Worm (Caenorhabditis elegans) whole organism, L2 larva: ENCODE measurements around the gene C18D4.12.

Experiments used
- F13H6.1 ChIP-seq: sonication (generic microtip); optimal IDR thresholded peaks from 2 replicates; lab custom pipeline; 2016; ENCODE audit warnings: missing genetic modification characterization, missing compliant biosample characterization
- R02D3.7 ChIP-seq: fragments of 150-350 bp; optimal IDR thresholded peaks from 2 replicates; lab custom pipeline; 2014; ENCODE audit warnings: missing biosample characterization, missing genetic modification characterization
- ZK546.5 ChIP-seq: sonication (generic microtip); optimal IDR thresholded peaks from 2 replicates; lab custom pipeline; 2017; ENCODE audit warnings: missing biosample characterization, missing genetic modification characterization
- alr-1 ChIP-seq: fragments of 150-350 bp; optimal IDR thresholded peaks from 2 replicates; lab custom pipeline; 2014; ENCODE audit warnings: missing biosample characterization, missing genetic modification characterization
- aly-2 ChIP-seq: fragments of 150-350 bp; optimal IDR thresholded peaks from 2 replicates; lab custom pipeline; 2014; ENCODE audit warnings: missing biosample characterization, missing genetic modification characterization
- ama-1 ChIP-seq: fragments of 150-350 bp; optimal IDR thresholded peaks from 2 replicates; lab custom pipeline; 2018; ENCODE audit warnings: inconsistent platforms
- blmp-1 ChIP-seq: sonication (generic microtip); optimal IDR thresholded peaks from 2 replicates; lab custom pipeline; 2017; ENCODE audit warnings: missing genetic modification characterization, mild to moderate bottlenecking, missing compliant biosample characterization, antibody characterized with exemption, moderate library complexity; ENCODE audit not compliant: insufficient read depth
- ceh-16 ChIP-seq: fragments of 150-350 bp; optimal IDR thresholded peaks from 2 replicates; lab custom pipeline; 2014; ENCODE audit warnings: missing biosample characterization, missing genetic modification characterization
- crh-2 ChIP-seq: sonication (generic microtip); optimal IDR thresholded peaks from 2 replicates; lab custom pipeline; 2017; ENCODE audit warnings: missing biosample characterization, missing genetic modification characterization
- dmd-4 ChIP-seq: sonication (generic microtip); optimal IDR thresholded peaks from 2 replicates; lab custom pipeline; 2017; ENCODE audit warnings: missing biosample characterization, missing genetic modification characterization
- egl-27 ChIP-seq: sonication (generic microtip); optimal IDR thresholded peaks from 3 replicates; lab custom pipeline; 2017; ENCODE audit warnings: missing biosample characterization, missing genetic modification reagents, missing genetic modification characterization
- elt-1 ChIP-seq: fragments of 150-350 bp; optimal IDR thresholded peaks from 2 replicates; lab custom pipeline; 2014; ENCODE audit warnings: missing biosample characterization, missing genetic modification characterization
- elt-3 ChIP-seq: sonication (generic microtip); optimal IDR thresholded peaks from 2 replicates; lab custom pipeline; 2017; ENCODE audit warnings: missing biosample characterization, missing genetic modification characterization
- fos-1 ChIP-seq: fragments of 150-350 bp; optimal IDR thresholded peaks from 2 replicates; lab custom pipeline; 2014; ENCODE audit warnings: missing biosample characterization, missing genetic modification characterization
- gmeb-1 ChIP-seq: fragments of 150-350 bp; optimal IDR thresholded peaks from 2 replicates; lab custom pipeline; 2014; ENCODE audit warnings: missing biosample characterization, missing genetic modification characterization
- lin-11 ChIP-seq: fragments of 150-350 bp; sonication (generic microtip); optimal IDR thresholded peaks from 2 replicates; lab custom pipeline; 2014; ENCODE audit warnings: missing biosample characterization, missing genetic modification characterization, inconsistent platforms, mixed read lengths
- lin-13 ChIP-seq: fragments of 150-350 bp; optimal IDR thresholded peaks from 2 replicates; lab custom pipeline; 2014; ENCODE audit warnings: missing biosample characterization, missing genetic modification reagents, missing genetic modification characterization
- mbf-1 ChIP-seq: sonication (generic microtip); optimal IDR thresholded peaks from 2 replicates; lab custom pipeline; 2017; ENCODE audit warnings: missing biosample characterization, missing genetic modification characterization
- nhr-10 ChIP-seq: sonication (generic microtip); optimal IDR thresholded peaks from 2 replicates; lab custom pipeline; 2017; ENCODE audit warnings: missing biosample characterization, missing genetic modification characterization
- nhr-11 ChIP-seq: fragments of 150-350 bp; optimal IDR thresholded peaks from 2 replicates; lab custom pipeline; 2014; ENCODE audit warnings: missing biosample characterization, missing genetic modification characterization
- nhr-12 ChIP-seq: fragments of 150-350 bp; optimal IDR thresholded peaks from 2 replicates; lab custom pipeline; 2014; ENCODE audit warnings: missing biosample characterization, missing genetic modification characterization
- nhr-129 ChIP-seq: fragments of 150-350 bp; optimal IDR thresholded peaks from 2 replicates; lab custom pipeline; 2014; ENCODE audit warnings: missing biosample characterization, missing genetic modification characterization
- nhr-21 ChIP-seq: fragments of 150-350 bp; optimal IDR thresholded peaks from 2 replicates; lab custom pipeline; 2014; ENCODE audit warnings: missing biosample characterization, missing genetic modification characterization
- nhr-237 ChIP-seq: fragments of 150-350 bp; optimal IDR thresholded peaks from 2 replicates; lab custom pipeline; 2014; ENCODE audit warnings: missing biosample characterization, missing genetic modification characterization
- nhr-6 ChIP-seq: fragments of 150-350 bp; optimal IDR thresholded peaks from 2 replicates; lab custom pipeline; 2014; ENCODE audit warnings: missing biosample characterization, missing genetic modification characterization
- nhr-77 ChIP-seq: fragments of 150-350 bp; optimal IDR thresholded peaks from 2 replicates; lab custom pipeline; 2014; ENCODE audit warnings: missing biosample characterization, missing genetic modification characterization
- peb-1 ChIP-seq: fragments of 150-350 bp; optimal IDR thresholded peaks from 2 replicates; lab custom pipeline; 2014; ENCODE audit warnings: missing biosample characterization, missing genetic modification characterization
- sem-4 ChIP-seq: fragments of 150-350 bp; optimal IDR thresholded peaks from 2 replicates; lab custom pipeline; 2014; ENCODE audit warnings: missing biosample characterization, missing genetic modification reagents, missing genetic modification characterization
- skn-1 ChIP-seq: sonication (generic microtip); optimal IDR thresholded peaks from 2 replicates; lab custom pipeline; 2017; ENCODE audit warnings: missing biosample characterization, missing genetic modification characterization
- sma-3 ChIP-seq: sonication (generic microtip); optimal IDR thresholded peaks from 2 replicates; lab custom pipeline; 2016; ENCODE audit warnings: missing genetic modification reagents, missing genetic modification characterization, missing compliant biosample characterization
- sma-9 ChIP-seq, 2 experiments: fragments of 150-350 bp in 1 of 2; sonication (generic microtip) in 1 of 2; optimal IDR thresholded peaks; 2 replicates each; lab custom pipeline; 2014 to 2016; ENCODE audit warnings: missing genetic modification characterization in 2 of 2, mild to moderate bottlenecking in 1 of 2, missing biosample characterization in 1 of 2, missing compliant biosample characterization in 1 of 2, missing genetic modification reagents in 1 of 2, moderate library complexity in 1 of 2
- snpc-4 ChIP-seq: fragments of 150-350 bp; optimal IDR thresholded peaks from 2 replicates; lab custom pipeline; 2014; ENCODE audit warnings: missing biosample characterization, missing genetic modification characterization
- unc-39 ChIP-seq: fragments of 150-350 bp; optimal IDR thresholded peaks from 2 replicates; lab custom pipeline; 2014; ENCODE audit warnings: missing biosample characterization, missing genetic modification characterization
- unc-55 ChIP-seq: fragments of 150-350 bp; sonication (generic microtip); optimal IDR thresholded peaks from 3 replicates; lab custom pipeline; 2014; ENCODE audit warnings: missing biosample characterization, missing genetic modification reagents, missing genetic modification characterization
- unc-62 ChIP-seq: fragments of 150-350 bp; optimal IDR thresholded peaks from 2 replicates; lab custom pipeline; 2014; ENCODE audit warnings: missing biosample characterization, missing genetic modification reagents, missing genetic modification characterization
- zag-1 ChIP-seq: fragments of 150-350 bp; optimal IDR thresholded peaks from 2 replicates; lab custom pipeline; 2014; ENCODE audit warnings: missing biosample characterization, missing genetic modification characterization
- ztf-1 ChIP-seq: fragments of 200-800 bp; sonication (Bioruptor generic); conservative IDR thresholded peaks from 2 replicates; pipeline ENCODE4 v1.3.6; 2022; ENCODE audit warnings: missing genetic modification characterization, missing compliant biosample characterization
- ztf-11 ChIP-seq: sonication (generic microtip); optimal IDR thresholded peaks from 2 replicates; lab custom pipeline; 2017; ENCODE audit warnings: missing biosample characterization, missing genetic modification characterization
- ztf-4 ChIP-seq: fragments of 150-350 bp; optimal IDR thresholded peaks from 2 replicates; lab custom pipeline; 2014; ENCODE audit warnings: missing biosample characterization, missing genetic modification characterization

The C18D4.12 gene

ce11 chrV:17520735-17521134 is 9.7 kb downstream of the C18D4.12 start, which contains the start of gene fbxa-136:
fbxa-136 (plus strand) TSS chrV:17521035.
- TF ChIP-seq gmeb-1 (tag; lab: Kevin White, UChicago) (peak; percentile 26), fos-1 (tag; lab: Kevin White, UChicago) (no peak)

- no peak for TF ChIP-seq sma-9 (GFP tag; optimal IDR thresholded peaks at IDR 0.05; lab: Kevin White, UChicago)
- TF ChIP-seq sma-9 (tag; optimal IDR thresholded peaks at IDR 0.05; lab: Kevin White, UChicago) = no peak
- TF ChIP-seq nhr-21 = no peak
- TF ChIP-seq ztf-1 (GFP tag; lab: Robert Waterston, UW) = no peak
- no peak for TF ChIP-seq blmp-1 (tag; lab: Kevin White, UChicago)
- TF ChIP-seq mbf-1 (tag; lab: Kevin White, UChicago) = no peak
- no peak for TF ChIP-seq nhr-129 (tag; lab: Kevin White, UChicago)
- TF ChIP-seq unc-55 (GFP tag; lab: Kevin White, UChicago) = no peak
- TF ChIP-seq F13H6.1 (tag; lab: Kevin White, UChicago) = no peak
- no peak for TF ChIP-seq lin-11 (tag; lab: Kevin White, UChicago)
- no peak for TF ChIP-seq egl-27
- no peak for TF ChIP-seq lin-13 (GFP tag; lab: Kevin White, UChicago)
- no peak for TF ChIP-seq aly-2 (tag; lab: Kevin White, UChicago)
- TF ChIP-seq sma-3 (GFP tag; lab: Kevin White, UChicago) = no peak
- no peak for TF ChIP-seq nhr-12 (tag; lab: Kevin White, UChicago)
- TF ChIP-seq ztf-11 (tag; lab: Kevin White, UChicago) = no peak
- TF ChIP-seq nhr-237 (tag; lab: Kevin White, UChicago) = no peak
- TF ChIP-seq ceh-16 (tag; lab: Kevin White, UChicago) = no peak
- no peak for TF ChIP-seq ama-1
- TF ChIP-seq, all 48 proteins: peak for 0
These were observed 16.6 kb downstream of the C18D4.12 start for ce11 chrV:17513831-17514230.

- no peak for TF ChIP-seq gmeb-1 (tag; lab: Kevin White, UChicago)
- no peak for TF ChIP-seq alr-1 (tag; lab: Kevin White, UChicago)
- TF ChIP-seq nhr-10 (tag; lab: Kevin White, UChicago) = no peak
- TF ChIP-seq egl-27 = no peak
- no peak for TF ChIP-seq nhr-6 (tag; lab: Kevin White, UChicago)
- no peak for TF ChIP-seq nhr-77 (tag; lab: Kevin White, UChicago)
- no peak for TF ChIP-seq dmd-4 (tag; lab: Kevin White, UChicago)
- TF ChIP-seq nhr-237 (tag; lab: Kevin White, UChicago) = no peak
- TF ChIP-seq fos-1 (tag; lab: Kevin White, UChicago) = no peak
- no peak for TF ChIP-seq ZK546.5
- no peak for TF ChIP-seq zag-1 (tag; lab: Kevin White, UChicago)
- TF ChIP-seq unc-62 (GFP tag; lab: Kevin White, UChicago) = no peak
- no peak for TF ChIP-seq lin-13 (GFP tag; lab: Kevin White, UChicago)
- TF ChIP-seq F13H6.1 (tag; lab: Kevin White, UChicago) = no peak
- TF ChIP-seq unc-55 (GFP tag; lab: Kevin White, UChicago) = no peak
- no peak for TF ChIP-seq elt-1 (tag; lab: Kevin White, UChicago)
- no peak for TF ChIP-seq nhr-12 (tag; lab: Kevin White, UChicago)
- TF ChIP-seq crh-2 (tag; lab: Kevin White, UChicago) = no peak
- no peak for TF ChIP-seq ztf-4
These were observed 17.6 kb downstream of the C18D4.12 start for ce11 chrV:17512763-17513162.

ce11 chrV:17508493-17508892 is 21.9 kb downstream of the C18D4.12 start, which contains the start of gene srw-32:
srw-32 (plus strand) TSS chrV:17508793.
- TF ChIP-seq peb-1 (tag; lab: Kevin White, UChicago) (no peak), nhr-6 (tag; lab: Kevin White, UChicago) (no peak), nhr-11 (tag; lab: Kevin White, UChicago) (no peak), sma-3 (GFP tag; lab: Kevin White, UChicago) (no peak), snpc-4 (tag; lab: Kevin White, UChicago) (no peak)

- TF ChIP-seq sma-3 (GFP tag; lab: Kevin White, UChicago) = no peak
- no peak for TF ChIP-seq nhr-6 (tag; lab: Kevin White, UChicago)
- no peak for TF ChIP-seq aly-2 (tag; lab: Kevin White, UChicago)
- TF ChIP-seq unc-39 (tag; lab: Kevin White, UChicago) = no peak
- TF ChIP-seq elt-3 (tag; lab: Kevin White, UChicago) = no peak
- TF ChIP-seq R02D3.7 (tag; lab: Kevin White, UChicago) = no peak
- TF ChIP-seq sem-4 = no peak
- no peak for TF ChIP-seq skn-1 (tag; lab: Kevin White, UChicago)
- TF ChIP-seq ztf-11 (tag; lab: Kevin White, UChicago) = no peak
These were observed 24.1 kb downstream of the C18D4.12 start, which contains the start of gene srw-31 for ce11 chrV:17506289-17506688. srw-31 (plus strand) TSS chrV:17506589.
